Fruit fly (Drosophila melanogaster) whole organism, embryonic: ENCODE measurements around the gene CG14440.

Source experiments
- CG10209 ChIP-seq: fragments of 200-800 bp; sonication (Bioruptor generic); optimal IDR thresholded peaks from 3 replicates; lab custom pipeline; 2017; ENCODE audit warnings: missing biosample characterization, mild to moderate bottlenecking, missing genetic modification characterization, missing genetic modification reagents
- CG11504 ChIP-seq: fragments of 200-800 bp; sonication (Bioruptor generic); optimal IDR thresholded peaks from 3 replicates; lab custom pipeline; 2019; ENCODE audit warnings: missing biosample characterization, mild to moderate bottlenecking, missing genetic modification characterization, moderate library complexity
- CG12299 ChIP-seq: fragments of 200-800 bp; sonication (Bioruptor generic); optimal IDR thresholded peaks from 2 replicates; lab custom pipeline; 2018; ENCODE audit warnings: missing biosample characterization, mild to moderate bottlenecking, missing genetic modification characterization
- CG1233 ChIP-seq: fragments of 200-800 bp; sonication (Bioruptor generic); optimal IDR thresholded peaks from 4 replicates; lab custom pipeline; 2018; ENCODE audit warnings: missing biosample characterization, mild to moderate bottlenecking, missing genetic modification characterization
- CG13296 ChIP-seq: fragments of 200-800 bp; sonication (Bioruptor generic); optimal IDR thresholded peaks from 3 replicates; lab custom pipeline; 2018; ENCODE audit warnings: missing biosample characterization, mild to moderate bottlenecking, missing genetic modification characterization
- CG15269 ChIP-seq: fragments of 200-800 bp; sonication (Bioruptor generic); optimal IDR thresholded peaks from 2 replicates; lab custom pipeline; 2018; ENCODE audit warnings: missing biosample characterization, mild to moderate bottlenecking, missing genetic modification characterization, moderate library complexity
- CG18476 ChIP-seq: fragments of 200-800 bp; sonication (Bioruptor generic); optimal IDR thresholded peaks from 2 replicates; lab custom pipeline; 2016; ENCODE audit warnings: missing biosample characterization, mild to moderate bottlenecking, missing genetic modification characterization
- CG18764 ChIP-seq: fragments of 200-800 bp; sonication (Bioruptor generic); optimal IDR thresholded peaks from 3 replicates; lab custom pipeline; 2016; ENCODE audit warnings: missing biosample characterization, missing genetic modification characterization
- CG2116 ChIP-seq: fragments of 200-800 bp; sonication (Bioruptor generic); optimal IDR thresholded peaks from 3 replicates; lab custom pipeline; 2018; ENCODE audit warnings: missing biosample characterization, mild to moderate bottlenecking, missing genetic modification characterization
- CG2129 ChIP-seq: fragments of 200-800 bp; sonication (Bioruptor generic); IDR thresholded peaks from 2 replicates; pipeline ENCODE4 v1.3.6; 2022; ENCODE audit warnings: missing biosample characterization, missing genetic modification characterization; ENCODE audit not compliant: partially characterized antibody
- CG31441 ChIP-seq: fragments of 200-800 bp; sonication (Bioruptor generic); IDR thresholded peaks from 2 replicates; pipeline ENCODE4 v1.3.6; 2022; ENCODE audit warnings: missing biosample characterization, missing genetic modification characterization
- CG34224 ChIP-seq: fragments of 200-800 bp; sonication (Bioruptor generic); IDR thresholded peaks from 3 replicates; pipeline ENCODE4 v1.3.6; 2022; ENCODE audit warnings: missing biosample characterization, missing genetic modification characterization; ENCODE audit not compliant: partially characterized antibody
- CG43689 ChIP-seq: fragments of 200-800 bp; sonication (Bioruptor generic); IDR thresholded peaks from 2 replicates; pipeline ENCODE4 v1.3.6; 2022; ENCODE audit warnings: missing biosample characterization, missing genetic modification characterization
- CG5180 ChIP-seq: fragments of 200-800 bp; sonication (Bioruptor generic); optimal IDR thresholded peaks from 3 replicates; lab custom pipeline; 2017; ENCODE audit warnings: missing biosample characterization, missing genetic modification characterization, mild to moderate bottlenecking, moderate library complexity, missing genetic modification reagents
- CG6654 ChIP-seq: fragments of 200-800 bp; sonication (Bioruptor generic); optimal IDR thresholded peaks from 2 replicates; lab custom pipeline; 2017; ENCODE audit warnings: missing biosample characterization, mild to moderate bottlenecking, missing genetic modification characterization
- CG6813 ChIP-seq: fragments of 200-800 bp; sonication (Bioruptor generic); optimal IDR thresholded peaks from 2 replicates; lab custom pipeline; 2017; ENCODE audit warnings: missing biosample characterization, missing genetic modification characterization, mild to moderate bottlenecking, moderate library complexity, missing genetic modification reagents
- CG7928 ChIP-seq: fragments of 200-800 bp; sonication (Bioruptor generic); optimal IDR thresholded peaks from 2 replicates; lab custom pipeline; 2017; ENCODE audit warnings: missing biosample characterization, mild to moderate bottlenecking, missing genetic modification characterization
- CG8359 ChIP-seq: fragments of 200-800 bp; sonication (Bioruptor generic); optimal IDR thresholded peaks from 2 replicates; lab custom pipeline; 2017; ENCODE audit warnings: missing biosample characterization, mild to moderate bottlenecking, missing genetic modification characterization, borderline replicate concordance
- CkIIα-i1 ChIP-seq: fragments of 200-800 bp; sonication (Bioruptor generic); IDR thresholded peaks from 2 replicates; pipeline ENCODE4 v1.3.6; 2022; ENCODE audit warnings: missing biosample characterization, missing genetic modification characterization
- Fer2 ChIP-seq: fragments of 200-800 bp; sonication (Bioruptor generic); optimal IDR thresholded peaks from 2 replicates; lab custom pipeline; 2018; ENCODE audit warnings: missing biosample characterization, mild to moderate bottlenecking, missing genetic modification characterization, moderate library complexity
- Hand ChIP-seq: fragments of 200-800 bp; sonication (Bioruptor generic); optimal IDR thresholded peaks from 2 replicates; lab custom pipeline; 2017; ENCODE audit warnings: mild to moderate bottlenecking, missing biosample characterization, missing genetic modification reagents, missing genetic modification characterization
- Lpt ChIP-seq: fragments of >200 bp; optimal IDR thresholded peaks from 2 replicates; lab custom pipeline; 2018; ENCODE audit warnings: missing biosample characterization, missing genetic modification characterization
- Neu2 ChIP-seq: fragments of 200-800 bp; sonication (Bioruptor generic); optimal IDR thresholded peaks from 3 replicates; lab custom pipeline; 2016; ENCODE audit warnings: missing biosample characterization, missing genetic modification characterization, borderline replicate concordance
- Opbp ChIP-seq: fragments of 200-800 bp; sonication (Bioruptor generic); IDR thresholded peaks from 3 replicates; pipeline ENCODE4 v1.3.6; 2022; ENCODE audit warnings: missing biosample characterization, missing genetic modification characterization; ENCODE audit not compliant: partially characterized antibody
- Spps ChIP-seq: fragments of 200-800 bp; sonication (Bioruptor generic); optimal IDR thresholded peaks from 2 replicates; lab custom pipeline; 2018; ENCODE audit warnings: missing biosample characterization, mild to moderate bottlenecking, missing genetic modification characterization
- Ssrp ChIP-seq: fragments of 200-800 bp; sonication (Bioruptor generic); optimal IDR thresholded peaks from 2 replicates; lab custom pipeline; 2018; ENCODE audit warnings: missing biosample characterization, mild to moderate bottlenecking, missing genetic modification characterization, moderate library complexity
- ara ChIP-seq: fragments of 200-800 bp; sonication (Bioruptor generic); IDR thresholded peaks from 2 replicates; pipeline ENCODE4 v1.3.6; 2022; ENCODE audit warnings: missing biosample characterization, missing genetic modification characterization
- ash1 ChIP-seq: fragments of 200-800 bp; sonication (Bioruptor generic); optimal IDR thresholded peaks from 2 replicates; lab custom pipeline; 2018; ENCODE audit warnings: missing biosample characterization, mild to moderate bottlenecking, missing genetic modification characterization
- bowl ChIP-seq: fragments of 200-800 bp; sonication (Bioruptor generic); IDR thresholded peaks from 2 replicates; pipeline ENCODE4 v1.3.6; 2022; ENCODE audit warnings: missing biosample characterization, missing genetic modification characterization
- chinmo ChIP-seq: fragments of 200-800 bp; sonication (Bioruptor generic); IDR thresholded peaks from 4 replicates; pipeline ENCODE4 v1.3.6; 2022; ENCODE audit warnings: missing biosample characterization, missing genetic modification characterization; ENCODE audit not compliant: partially characterized antibody
- gem ChIP-seq: fragments of 200-800 bp; sonication (Bioruptor generic); optimal IDR thresholded peaks from 2 replicates; lab custom pipeline; 2019; ENCODE audit warnings: missing biosample characterization, mild to moderate bottlenecking, missing genetic modification characterization, moderate library complexity
- grau ChIP-seq: fragments of 200-800 bp; optimal IDR thresholded peaks from 3 replicates; lab custom pipeline; 2019; ENCODE audit warnings: missing biosample characterization, mild to moderate bottlenecking, missing genetic modification characterization, moderate library complexity
- grn ChIP-seq: fragments of 200-800 bp; sonication (Bioruptor generic); optimal IDR thresholded peaks from 3 replicates; lab custom pipeline; 2017; ENCODE audit warnings: missing biosample characterization, missing genetic modification characterization
- gro ChIP-seq: fragments of 200-800 bp; sonication (Bioruptor generic); optimal IDR thresholded peaks from 2 replicates; lab custom pipeline; 2016; ENCODE audit warnings: missing biosample characterization, missing genetic modification characterization
- h ChIP-seq: fragments of >200 bp; optimal IDR thresholded peaks from 2 replicates; lab custom pipeline; 2017
- ham ChIP-seq: fragments of 200-800 bp; sonication (Bioruptor generic); IDR thresholded peaks from 2 replicates; pipeline ENCODE4 v1.3.6; 2022; ENCODE audit warnings: missing biosample characterization, missing genetic modification characterization
- ken ChIP-seq: fragments of 200-800 bp; sonication (Bioruptor generic); IDR thresholded peaks from 3 replicates; pipeline ENCODE4 v1.3.6; 2022; ENCODE audit warnings: missing biosample characterization, missing genetic modification characterization
- klu ChIP-seq: fragments of 200-800 bp; sonication (Bioruptor generic); IDR thresholded peaks from 2 replicates; pipeline ENCODE4 v1.3.6; 2022; ENCODE audit warnings: missing biosample characterization, missing genetic modification characterization
- kni ChIP-seq: fragments of 200-800 bp; sonication (Bioruptor generic); optimal IDR thresholded peaks from 3 replicates; lab custom pipeline; 2017; ENCODE audit warnings: mild to moderate bottlenecking, missing biosample characterization, missing genetic modification reagents, missing genetic modification characterization
- knrl ChIP-seq: fragments of 200-800 bp; sonication (Bioruptor generic); IDR thresholded peaks from 3 replicates; pipeline ENCODE4 v1.3.6; 2022; ENCODE audit warnings: missing biosample characterization, missing genetic modification characterization; ENCODE audit not compliant: partially characterized antibody
- pros ChIP-seq: fragments of 200-800 bp; sonication (Bioruptor generic); optimal IDR thresholded peaks from 3 replicates; lab custom pipeline; 2019; ENCODE audit warnings: missing biosample characterization, mild to moderate bottlenecking, missing genetic modification characterization, moderate library complexity
- salm ChIP-seq: fragments of 200-800 bp; sonication (Bioruptor generic); optimal IDR thresholded peaks from 2 replicates; lab custom pipeline; 2018; ENCODE audit warnings: missing biosample characterization, mild to moderate bottlenecking, missing genetic modification characterization
- sens-2 ChIP-seq: fragments of 200-800 bp; sonication (Bioruptor generic); IDR thresholded peaks from 2 replicates; pipeline ENCODE4 v1.3.6; 2022; ENCODE audit warnings: missing biosample characterization, missing genetic modification characterization
- seq ChIP-seq: fragments of 200-800 bp; sonication (Bioruptor generic); IDR thresholded peaks from 2 replicates; pipeline ENCODE4 v1.3.6; 2022; ENCODE audit warnings: missing biosample characterization, missing genetic modification characterization
- stc ChIP-seq: fragments of 200-800 bp; sonication (Bioruptor generic); IDR thresholded peaks from 2 replicates; pipeline ENCODE4 v1.3.6; 2022; ENCODE audit warnings: missing biosample characterization, missing genetic modification characterization
- tap ChIP-seq: fragments of 200-800 bp; optimal IDR thresholded peaks from 3 replicates; lab custom pipeline; 2019; ENCODE audit warnings: missing biosample characterization, mild to moderate bottlenecking, missing genetic modification characterization, moderate library complexity
- trh ChIP-seq: fragments of 200-800 bp; sonication (Bioruptor generic); optimal IDR thresholded peaks from 2 replicates; lab custom pipeline; 2016; ENCODE audit warnings: missing biosample characterization, missing genetic modification characterization
- tup ChIP-seq: fragments of 200-800 bp; sonication (Bioruptor generic); optimal IDR thresholded peaks from 2 replicates; lab custom pipeline; 2016; ENCODE audit warnings: missing biosample characterization, mild to moderate bottlenecking, missing genetic modification characterization, moderate library complexity

CG14440 gene

dm6 chrX:6745547-6745946, 47.2 kb upstream of the CG14440 start (continued):
- no peak for TF ChIP-seq ham
- TF ChIP-seq grau (tag; lab: Kevin White, UChicago): no peak
- TF ChIP-seq stc (GFP tag; lab: Robert Waterston, UW): no peak

dm6 chrX:6744088-6744487, 45.7 kb upstream of the CG14440 start, which contains the start of gene RpL17:
Gene RpL17 (minus strand): TSS chrX:6744238.
- peak; percentile 84 for TF ChIP-seq ara (GFP tag; lab: Robert Waterston, UW)
- TF ChIP-seq CkIIα-i1 (GFP tag; lab: Robert Waterston, UW): no peak
- peak; percentile 73 for TF ChIP-seq klu
- TF ChIP-seq Lpt (GFP tag; lab: Kevin White, UChicago): no peak
- peak; percentile 78 for TF ChIP-seq CG15269 (tag; lab: Kevin White, UChicago)
- TF ChIP-seq tup: peak; percentile 53
- peak; percentile 51 for TF ChIP-seq Fer2 (tag; lab: Kevin White, UChicago)
- peak; percentile 80 for TF ChIP-seq CG12299 (tag; lab: Kevin White, UChicago)
- TF ChIP-seq CG2116: peak; percentile 84
- peak; percentile 44; the same call in 1 of the 3 replicates for TF ChIP-seq knrl (GFP tag; lab: Robert Waterston, UW)
- no peak for TF ChIP-seq chinmo (GFP tag; lab: Robert Waterston, UW)
- peak; percentile 88 for TF ChIP-seq CG13296 (GFP tag; lab: Kevin White, UChicago)
- TF ChIP-seq CG7928: peak; percentile 82
- no peak for TF ChIP-seq CG34224 (GFP tag; lab: Robert Waterston, UW)
- TF ChIP-seq pros: peak; percentile 13
- TF ChIP-seq CG1233 (GFP tag; lab: Kevin White, UChicago): peak; percentile 77
- TF ChIP-seq CG2129 (GFP tag; lab: Robert Waterston, UW): no peak
- TF ChIP-seq CG6654 (GFP tag; lab: Kevin White, UChicago): peak; percentile 43
- peak; percentile 65 for TF ChIP-seq kni (GFP tag; lab: Kevin White, UChicago)
- TF ChIP-seq seq (GFP tag; lab: Robert Waterston, UW): peak; percentile 79
- peak; percentile 68 for TF ChIP-seq gem (tag; lab: Kevin White, UChicago)
- peak; percentile 87 for TF ChIP-seq gro (GFP tag; lab: Kevin White, UChicago)
- TF ChIP-seq CG5180: peak; percentile 61
- peak; percentile 75 for TF ChIP-seq CG18764
- TF ChIP-seq Ssrp (tag; lab: Kevin White, UChicago): peak; percentile 44
- TF ChIP-seq CG10209 (GFP tag; lab: Kevin White, UChicago): peak; percentile 83
- TF ChIP-seq Spps (tag; lab: Kevin White, UChicago): peak; percentile 46
- no peak for TF ChIP-seq h
- peak; percentile 90 for TF ChIP-seq ken (GFP tag; lab: Robert Waterston, UW)
- peak; percentile 31 for TF ChIP-seq CG18476
- TF ChIP-seq salm (tag; lab: Kevin White, UChicago): peak; percentile 71
- peak; percentile 68 for TF ChIP-seq CG8359
- TF ChIP-seq grn: peak; percentile 68
- no peak for TF ChIP-seq Neu2 (GFP tag; lab: Kevin White, UChicago)
- TF ChIP-seq trh: peak; percentile 68
- peak; percentile 65 for TF ChIP-seq CG43689
- peak; percentile 79 for TF ChIP-seq ash1
- TF ChIP-seq tap (tag; lab: Kevin White, UChicago): no peak
- TF ChIP-seq CG31441: peak; percentile 72; the same call in 1 of the 2 replicates
- peak; percentile 82 for TF ChIP-seq Hand (GFP tag; lab: Kevin White, UChicago)
- peak; percentile 91 for TF ChIP-seq CG6813 (GFP tag; lab: Kevin White, UChicago)
- TF ChIP-seq bowl (GFP tag; lab: Robert Waterston, UW): peak; percentile 66; the same call in 1 of the 2 replicates
- TF ChIP-seq Opbp (GFP tag; lab: Robert Waterston, UW): peak; percentile 62; the same call in 1 of the 3 replicates
- TF ChIP-seq CG11504: peak; percentile 74
- peak; percentile 68; the same call in 1 of the 2 replicates for TF ChIP-seq sens-2 (GFP tag; lab: Robert Waterston, UW)
